Fruit fly (Drosophila melanogaster): ENCODE data around the gene CG7029.

dm6 chr3R:22816078-22816436 is 65.4 kb downstream of the CG7029 start, which contains the start of gene CG13840:
- TF ChIP-seq CG34367 (tag; optimal IDR thresholded peaks at IDR 0.05) (no peak), Pif1B (GFP tag; optimal IDR thresholded peaks at IDR 0.05) (no peak), CG10348 (GFP tag; IDR thresholded peaks at IDR 0.05) (no peak), CG8301 (tag; optimal IDR thresholded peaks at IDR 0.05) (no peak), Pif1A (GFP tag; optimal IDR thresholded peaks at IDR 0.05) (no peak)
